Worm (Caenorhabditis elegans) whole organism, late embryonic: ENCODE data around the gene clh-1.

Experiments
- C08G9.2 ChIP-seq: sonication (generic microtip); optimal IDR thresholded peaks from 2 replicates; lab custom pipeline; 2016; ENCODE audit warnings: mild to moderate bottlenecking, missing genetic modification characterization, moderate library complexity, missing compliant biosample characterization
- C38D4.7 ChIP-seq: fragments of 200-800 bp; sonication (Bioruptor generic); optimal IDR thresholded peaks from 2 replicates; lab custom pipeline; 2018; ENCODE audit warnings: mild to moderate bottlenecking, missing genetic modification characterization, moderate library complexity, missing compliant biosample characterization
- F13H6.1 ChIP-seq: sonication (generic microtip); optimal IDR thresholded peaks from 2 replicates; lab custom pipeline; 2016; ENCODE audit warnings: missing genetic modification characterization, missing compliant biosample characterization
- K09A11.1 ChIP-seq: sonication (generic microtip); optimal IDR thresholded peaks from 2 replicates; lab custom pipeline; 2017; ENCODE audit warnings: antibody characterized with exemption, mild to moderate bottlenecking, missing genetic modification characterization, missing compliant biosample characterization; ENCODE audit not compliant: insufficient read depth
- ama-1 ChIP-seq: fragments of 150-350 bp; optimal IDR thresholded peaks from 2 replicates; lab custom pipeline; 2014
- ceh-19 ChIP-seq: fragments of 200-800 bp; sonication (Bioruptor generic); optimal IDR thresholded peaks from 2 replicates; lab custom pipeline; 2018; ENCODE audit warnings: mild to moderate bottlenecking, missing genetic modification characterization, missing compliant biosample characterization
- ceh-24 ChIP-seq: sonication (generic microtip); optimal IDR thresholded peaks from 2 replicates; lab custom pipeline; 2016; ENCODE audit warnings: mild to moderate bottlenecking, missing genetic modification characterization, missing compliant biosample characterization
- ceh-45 ChIP-seq: fragments of 200-800 bp; sonication (Bioruptor generic); IDR thresholded peaks from 2 replicates; pipeline ENCODE4 v1.3.6; 2022; ENCODE audit warnings: missing genetic modification reagents, missing genetic modification characterization, missing compliant biosample characterization
- ceh-48 ChIP-seq: sonication (generic microtip); optimal IDR thresholded peaks from 2 replicates; lab custom pipeline; 2016; ENCODE audit warnings: missing genetic modification characterization, inconsistent platforms, missing compliant biosample characterization
- dve-1 ChIP-seq: sonication (generic microtip); optimal IDR thresholded peaks from 2 replicates; lab custom pipeline; 2017; ENCODE audit warnings: antibody characterized with exemption, mild to moderate bottlenecking, missing genetic modification characterization, missing compliant biosample characterization
- elt-2 ChIP-seq: sonication (generic microtip); optimal IDR thresholded peaks from 2 replicates; lab custom pipeline; 2016; ENCODE audit warnings: missing genetic modification reagents, missing genetic modification characterization, missing compliant biosample characterization
- ets-4 ChIP-seq: sonication (generic microtip); optimal IDR thresholded peaks from 2 replicates; lab custom pipeline; 2016; ENCODE audit warnings: missing genetic modification characterization, missing compliant biosample characterization
- fkh-10 ChIP-seq: fragments of 150-350 bp; optimal IDR thresholded peaks from 2 replicates; lab custom pipeline; 2014; ENCODE audit warnings: missing biosample characterization, missing genetic modification reagents, missing genetic modification characterization
- fkh-6 ChIP-seq: sonication (generic microtip); optimal IDR thresholded peaks from 2 replicates; lab custom pipeline; 2016; ENCODE audit warnings: missing genetic modification characterization, missing compliant biosample characterization
- gmeb-2 ChIP-seq: sonication (generic microtip); optimal IDR thresholded peaks from 2 replicates; lab custom pipeline; 2016; ENCODE audit warnings: missing genetic modification characterization, inconsistent platforms, missing compliant biosample characterization
- hlh-30 ChIP-seq: sonication (generic microtip); optimal IDR thresholded peaks from 2 replicates; lab custom pipeline; 2017; ENCODE audit warnings: antibody characterized with exemption, missing genetic modification characterization, missing compliant biosample characterization; ENCODE audit not compliant: insufficient read depth
- lim-6 ChIP-seq: sonication (generic microtip); optimal IDR thresholded peaks from 2 replicates; lab custom pipeline; 2016; ENCODE audit warnings: missing genetic modification characterization, missing compliant biosample characterization
- madf-2 ChIP-seq: sonication (generic microtip); optimal IDR thresholded peaks from 2 replicates; lab custom pipeline; 2017; ENCODE audit warnings: missing genetic modification characterization, missing compliant biosample characterization
- nfya-1 ChIP-seq: sonication (generic microtip); optimal IDR thresholded peaks from 2 replicates; lab custom pipeline; 2017; ENCODE audit warnings: missing genetic modification characterization, mild to moderate bottlenecking, missing compliant biosample characterization, antibody characterized with exemption, moderate library complexity
- nhr-232 ChIP-seq: sonication (generic microtip); optimal IDR thresholded peaks from 2 replicates; lab custom pipeline; 2016; ENCODE audit warnings: missing genetic modification characterization, missing compliant biosample characterization
- npax-4 ChIP-seq: sonication (generic microtip); optimal IDR thresholded peaks from 2 replicates; lab custom pipeline; 2016; ENCODE audit warnings: missing genetic modification characterization, missing compliant biosample characterization
- odd-2 ChIP-seq: sonication (generic microtip); optimal IDR thresholded peaks from 2 replicates; lab custom pipeline; 2017; ENCODE audit warnings: antibody characterized with exemption, mild to moderate bottlenecking, missing genetic modification characterization, missing compliant biosample characterization
- pag-3 ChIP-seq: sonication (generic microtip); optimal IDR thresholded peaks from 2 replicates; lab custom pipeline; 2016; ENCODE audit warnings: missing compliant biosample characterization, missing genetic modification characterization, borderline replicate concordance
- pax-1 ChIP-seq: fragments of 150-350 bp; optimal IDR thresholded peaks from 2 replicates; lab custom pipeline; 2014; ENCODE audit warnings: missing biosample characterization, missing genetic modification characterization
- pha-2 ChIP-seq: sonication (generic microtip); optimal IDR thresholded peaks from 2 replicates; lab custom pipeline; 2017; ENCODE audit warnings: mild to moderate bottlenecking, missing genetic modification characterization, missing compliant biosample characterization
- pqm-1 ChIP-seq: sonication (generic microtip); optimal IDR thresholded peaks from 2 replicates; lab custom pipeline; 2016; ENCODE audit warnings: missing genetic modification characterization, missing compliant biosample characterization
- pros-1 ChIP-seq: fragments of 150-350 bp; optimal IDR thresholded peaks from 2 replicates; lab custom pipeline; 2014; ENCODE audit warnings: missing biosample characterization, missing genetic modification reagents, missing genetic modification characterization
- ref-2 ChIP-seq: sonication (generic microtip); optimal IDR thresholded peaks from 2 replicates; lab custom pipeline; 2016; ENCODE audit warnings: missing genetic modification characterization, missing compliant biosample characterization
- sox-4 ChIP-seq: sonication (generic microtip); optimal IDR thresholded peaks from 2 replicates; lab custom pipeline; 2017; ENCODE audit warnings: mild to moderate bottlenecking, missing genetic modification characterization, inconsistent platforms, missing compliant biosample characterization
- unc-3 ChIP-seq, 2 experiments: fragments of 200-800 bp in 1 of 2; sonication (Bioruptor generic) in 1 of 2; sonication (generic microtip) in 1 of 2; conservative IDR thresholded peaks in 1 of 2; optimal IDR thresholded peaks in 1 of 2; 2 replicates each; pipeline versions ENCODE4 v1.3.6 to Lab custom; 2016 to 2022; ENCODE audit warnings: missing compliant biosample characterization in 2 of 2, missing genetic modification characterization in 2 of 2, missing genetic modification reagents in 1 of 2
- unc-42 ChIP-seq: sonication (generic microtip); optimal IDR thresholded peaks from 2 replicates; lab custom pipeline; 2016; ENCODE audit warnings: missing genotype, missing genetic modification characterization, missing compliant biosample characterization
- unc-86 ChIP-seq: sonication (generic microtip); optimal IDR thresholded peaks from 2 replicates; lab custom pipeline; 2016; ENCODE audit warnings: missing genetic modification characterization, missing compliant biosample characterization
- zip-5 ChIP-seq: sonication (generic microtip); optimal IDR thresholded peaks from 2 replicates; lab custom pipeline; 2016; ENCODE audit warnings: missing genetic modification characterization, missing compliant biosample characterization

clh-1 gene

DNA sequence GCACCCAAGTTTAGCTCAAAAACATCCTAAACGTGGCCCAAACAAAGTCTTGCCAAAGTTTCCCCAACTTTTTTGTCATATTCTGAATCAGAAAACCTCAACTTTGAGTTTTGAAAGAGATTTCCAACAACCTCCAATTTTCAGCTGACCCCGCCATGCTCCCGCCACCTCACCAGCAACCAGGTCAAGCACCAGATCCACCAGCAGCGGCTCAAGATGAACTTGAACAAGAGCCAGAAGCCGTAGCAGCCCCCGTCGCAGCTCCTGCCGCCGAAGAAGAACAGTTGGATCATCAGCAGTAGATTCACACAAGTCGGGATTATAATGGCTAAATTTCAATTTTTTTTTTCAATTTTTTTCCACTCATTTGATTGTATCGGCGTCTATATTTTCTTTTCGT, 45.0 kb downstream of the clh-1 start:
- TF ChIP-seq pqm-1 (no peak), hlh-30 (tag; lab: Kevin White, UChicago) (no peak), fkh-6 (no peak), unc-42 (tag; lab: Kevin White, UChicago) (no peak), fkh-10 (GFP tag; lab: Kevin White, UChicago) (no peak), ceh-48 (tag; lab: Kevin White, UChicago) (no peak), C08G9.2 (tag; lab: Kevin White, UChicago) (no peak), elt-2 (tag; lab: Kevin White, UChicago) (no peak), unc-86 (tag; lab: Kevin White, UChicago) (no peak), F13H6.1 (tag; lab: Kevin White, UChicago) (no peak), nhr-232 (tag; lab: Kevin White, UChicago) (no peak), dve-1 (tag; lab: Kevin White, UChicago) (no peak), nfya-1 (no peak), zip-5 (tag; lab: Kevin White, UChicago) (no peak), sox-4 (tag; lab: Kevin White, UChicago) (no peak), ama-1 (lab: Kevin White, UChicago) (no peak), odd-2 (tag; lab: Kevin White, UChicago) (no peak)

DNA sequence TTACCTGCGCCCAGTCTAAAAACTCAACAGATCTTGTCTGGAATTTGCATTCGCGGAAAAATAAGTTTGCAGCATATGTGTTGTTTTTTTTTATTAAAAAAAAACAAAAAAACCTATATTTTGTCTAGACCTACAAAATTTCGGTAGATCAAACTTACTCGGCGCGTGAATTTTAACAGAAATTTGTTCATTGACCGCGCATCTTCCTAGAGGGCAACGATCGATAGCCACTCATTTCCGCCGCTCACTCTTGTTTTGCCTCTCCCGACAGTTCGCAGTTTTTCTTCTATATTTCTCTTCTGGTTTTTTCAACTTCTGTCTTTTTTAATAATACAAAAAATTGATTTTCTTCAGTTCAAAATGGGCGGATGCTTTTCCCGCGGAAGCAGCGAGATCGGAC, 45.8 kb downstream of the clh-1 start, which contains the start of gene F43G6.7:
F43G6.7 (plus strand) TSS at position 355 of the 400 bp plus-strand sequence.
- TF ChIP-seq pag-3 (tag; lab: Kevin White, UChicago), result no peak
- TF ChIP-seq C38D4.7 (GFP tag; lab: Kevin White, UChicago), result no peak
- no peak for TF ChIP-seq pha-2
- TF ChIP-seq nhr-232 (tag; lab: Kevin White, UChicago), result no peak

DNA sequence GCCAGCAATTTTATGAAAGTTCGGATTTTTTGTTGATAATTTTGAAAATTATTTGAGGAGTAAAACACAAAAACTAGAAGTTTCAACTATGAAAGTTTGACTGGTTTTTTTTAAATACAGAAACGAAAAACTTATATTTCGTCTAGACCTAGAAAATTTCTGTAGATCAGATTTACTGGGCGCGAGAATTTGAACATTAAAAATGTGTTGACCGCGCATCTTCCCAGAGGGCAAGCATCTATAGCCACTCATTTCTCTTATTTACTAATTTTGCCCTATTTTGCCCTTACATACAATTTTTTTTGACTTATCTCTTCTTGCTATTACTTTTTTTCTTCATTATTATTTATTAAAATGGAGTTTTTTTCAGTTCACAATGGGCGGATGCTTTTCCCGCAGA, 47.3 kb downstream of the clh-1 start, which contains the start of gene F43G6.10:
F43G6.10 (plus strand) TSS at position 371 of the 400 bp plus-strand sequence.
- no peak for TF ChIP-seq madf-2 (tag; lab: Kevin White, UChicago)
- TF ChIP-seq ceh-24 (tag; lab: Kevin White, UChicago), result no peak
- no peak for TF ChIP-seq npax-4
- no peak for TF ChIP-seq K09A11.1 (tag; lab: Kevin White, UChicago)
- no peak for TF ChIP-seq ceh-48 (tag; lab: Kevin White, UChicago)
- no peak for TF ChIP-seq ceh-45 (GFP tag; lab: Robert Waterston, UW)
- TF ChIP-seq ets-4 (tag; lab: Kevin White, UChicago), result no peak
- no peak for TF ChIP-seq zip-5 (tag; lab: Kevin White, UChicago)
- no peak for TF ChIP-seq pax-1 (tag; lab: Kevin White, UChicago)
- TF ChIP-seq ama-1 (lab: Kevin White, UChicago), result no peak
- no peak for TF ChIP-seq ceh-19 (GFP tag; lab: Kevin White, UChicago)
- no peak for TF ChIP-seq fkh-10 (GFP tag; lab: Kevin White, UChicago)
- TF ChIP-seq pha-2, result no peak
- no peak for TF ChIP-seq gmeb-2
- TF ChIP-seq elt-2 (tag; lab: Kevin White, UChicago), result no peak
- TF ChIP-seq unc-3 (GFP tag; conservative IDR thresholded peaks at IDR 0.05; lab: Robert Waterston, UW), result no peak
- no peak for TF ChIP-seq unc-3 (tag; optimal IDR thresholded peaks at IDR 0.05; lab: Kevin White, UChicago)
- TF ChIP-seq lim-6 (tag; lab: Kevin White, UChicago), result no peak
- no peak for TF ChIP-seq ref-2 (tag; lab: Kevin White, UChicago)
- no peak for TF ChIP-seq pros-1 (tag; lab: Kevin White, UChicago)

DNA sequence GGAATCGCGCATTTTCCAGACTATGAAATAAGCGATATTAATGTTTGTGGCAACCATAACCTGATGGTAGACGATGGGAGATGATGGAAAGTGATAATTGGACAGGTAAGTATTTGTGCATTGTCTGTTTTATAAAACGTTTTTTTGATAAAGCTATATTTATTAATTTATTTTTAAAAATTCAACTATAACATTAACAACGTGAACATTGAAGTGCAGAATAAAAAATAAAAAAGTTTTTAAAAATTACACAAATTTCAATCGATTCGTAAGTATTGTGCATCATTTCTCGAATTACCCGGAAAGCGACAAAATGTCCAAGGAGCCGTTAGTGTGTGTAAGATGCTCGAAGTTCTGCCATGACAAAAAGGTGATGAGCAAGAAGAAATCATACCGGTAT, 50.0 kb downstream of the clh-1 start, which contains the start of gene jmjd-1.1:
jmjd-1.1 (plus strand) TSS at position 301 of the 400 bp plus-strand sequence.
- TF ChIP-seq C38D4.7 (GFP tag; lab: Kevin White, UChicago), result no peak

DNA sequence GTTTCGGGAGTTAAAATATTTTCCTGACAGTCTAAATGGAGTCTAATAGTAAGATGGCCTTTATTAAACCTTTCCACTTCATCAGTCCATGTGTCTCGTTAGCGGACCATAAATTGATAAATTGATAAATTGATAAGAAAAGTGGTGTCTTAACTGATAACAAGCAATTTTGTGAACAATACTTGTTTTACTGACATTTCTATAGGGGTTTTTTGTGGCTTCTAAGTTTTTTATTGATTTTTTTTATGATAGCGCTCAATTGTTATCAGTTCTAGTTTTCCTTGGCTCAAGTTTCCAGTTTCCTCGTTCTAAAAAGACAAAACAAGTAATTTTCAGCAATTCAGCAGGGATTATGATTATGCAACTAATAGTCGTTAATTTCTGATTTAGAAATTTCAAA, 53.8 kb downstream of the clh-1 start, which contains the start of gene F43G6.17:
F43G6.17 (plus strand) TSS at position 301 of the 400 bp plus-strand sequence.
- TF ChIP-seq C08G9.2 (tag; lab: Kevin White, UChicago), result no peak
- no peak for TF ChIP-seq ceh-24 (tag; lab: Kevin White, UChicago)
- no peak for TF ChIP-seq hlh-30 (tag; lab: Kevin White, UChicago)
- no peak for TF ChIP-seq ets-4 (tag; lab: Kevin White, UChicago)
- peak; percentile 57 for TF ChIP-seq elt-2 (tag; lab: Kevin White, UChicago)
